Worm (Caenorhabditis elegans): ENCODE measurements around the gene F18F11.4.

DNA sequence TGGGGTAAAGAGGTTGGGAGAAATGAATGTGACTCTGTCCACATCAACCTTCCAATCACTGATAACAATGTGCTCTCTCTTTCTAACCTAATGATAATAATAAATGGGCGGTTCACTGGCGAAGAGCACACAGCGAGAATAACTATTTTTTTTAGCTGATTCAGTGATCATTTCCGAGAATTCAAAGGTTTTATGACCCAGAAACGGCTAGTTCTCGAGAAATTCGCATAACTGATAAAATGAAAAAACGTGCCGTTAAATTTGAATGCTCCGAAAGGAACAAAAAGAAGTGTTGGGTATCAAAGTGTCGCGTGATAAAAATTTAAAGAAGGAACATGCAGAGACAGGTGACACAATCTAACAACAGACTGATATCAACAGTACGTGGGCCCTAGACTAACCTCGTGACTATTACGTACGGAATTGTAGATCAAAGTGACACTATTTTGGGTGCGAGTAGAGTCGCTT lies 34.9 kb upstream of the F18F11.4 start:
- TF ChIP-seq elt-3 (tag; optimal IDR thresholded peaks at IDR 0.05) (no peak), nhr-25 (tag; optimal IDR thresholded peaks at IDR 0.05) (no peak), ceh-9 (tag; optimal IDR thresholded peaks at IDR 0.05) (no peak), skn-1 (tag; optimal IDR thresholded peaks at IDR 0.05) (peak; percentile 40)

Measured in whole organism, L3 larva.